Worm (Caenorhabditis elegans) whole organism, L1 larva: Measurements from ENCODE around the gene R03G8.3.

ENCODE experiments used
- C34B4.2 ChIP-seq: sonication (generic microtip); optimal IDR thresholded peaks from 2 replicates; lab custom pipeline; 2017; ENCODE audit warnings: mild to moderate bottlenecking, missing genetic modification characterization, missing compliant biosample characterization
- aha-1 ChIP-seq: fragments of 150-350 bp; optimal IDR thresholded peaks from 2 replicates; lab custom pipeline; 2014; ENCODE audit warnings: missing biosample characterization, missing genetic modification characterization
- ama-1 ChIP-seq: fragments of 150-350 bp; optimal IDR thresholded peaks from 2 replicates; lab custom pipeline; 2014
- blmp-1 ChIP-seq: fragments of 150-350 bp; optimal IDR thresholded peaks from 2 replicates; lab custom pipeline; 2014; ENCODE audit warnings: missing biosample characterization, missing genetic modification characterization
- ceh-8 ChIP-seq: fragments of 200-800 bp; sonication (Bioruptor generic); optimal IDR thresholded peaks from 2 replicates; lab custom pipeline; 2018; ENCODE audit warnings: mild to moderate bottlenecking, missing genetic modification characterization, moderate library complexity, missing compliant biosample characterization
- ceh-90 ChIP-seq: sonication (generic microtip); optimal IDR thresholded peaks from 2 replicates; lab custom pipeline; 2016; ENCODE audit warnings: missing genetic modification characterization, missing compliant biosample characterization
- ces-1 ChIP-seq: fragments of 150-350 bp; optimal IDR thresholded peaks from 2 replicates; lab custom pipeline; 2014; ENCODE audit warnings: missing biosample characterization, missing genetic modification reagents, missing genetic modification characterization
- efl-1 ChIP-seq, 4 experiments: fragments of 150-350 bp; optimal IDR thresholded peaks in 3 of 4; peaks in 1 of 4; 1 replicate in 1 of 4; 2 replicates in 3 of 4; lab custom pipeline; 2014; ENCODE audit warnings: missing biosample characterization in 2 of 4, missing genetic modification characterization in 2 of 4, missing genetic modification reagents in 2 of 4
- elt-2 ChIP-seq: sonication (generic microtip); optimal IDR thresholded peaks from 2 replicates; lab custom pipeline; 2016; ENCODE audit warnings: missing genetic modification characterization, mild to moderate bottlenecking, inconsistent platforms, missing compliant biosample characterization, missing genetic modification reagents
- ets-5 ChIP-seq: fragments of 200-800 bp; sonication (Bioruptor generic); IDR thresholded peaks from 2 replicates; pipeline ENCODE4 v1.3.6; 2022; ENCODE audit warnings: missing genetic modification characterization, missing compliant biosample characterization
- fkh-4 ChIP-seq: sonication (generic microtip); optimal IDR thresholded peaks from 2 replicates; lab custom pipeline; 2016; ENCODE audit warnings: missing compliant biosample characterization, missing genetic modification characterization, borderline replicate concordance
- fos-1 ChIP-seq: fragments of 150-350 bp; optimal IDR thresholded peaks from 2 replicates; lab custom pipeline; 2014; ENCODE audit warnings: missing biosample characterization, missing genetic modification characterization
- hlh-17 ChIP-seq: fragments of 200-800 bp; sonication (Bioruptor generic); optimal IDR thresholded peaks from 2 replicates; lab custom pipeline; 2018; ENCODE audit warnings: missing genetic modification characterization, mild to moderate bottlenecking, missing compliant biosample characterization, moderate library complexity, borderline replicate concordance
- isw-1 ChIP-seq: fragments of 200-800 bp; sonication (Bioruptor generic); IDR thresholded peaks from 2 replicates; pipeline ENCODE4 v1.3.6; 2022; ENCODE audit warnings: missing genetic modification characterization, missing compliant biosample characterization
- jun-1 ChIP-seq: fragments of 150-350 bp; optimal IDR thresholded peaks from 2 replicates; lab custom pipeline; 2014; ENCODE audit warnings: missing biosample characterization, missing genetic modification reagents, missing genetic modification characterization
- lin-35 ChIP-seq, 2 experiments: fragments of 150-350 bp; optimal IDR thresholded peaks; 2 replicates each; lab custom pipeline; 2014; ENCODE audit warnings: missing biosample characterization in 2 of 2, missing genetic modification characterization in 2 of 2, missing genetic modification reagents in 2 of 2
- lin-39 ChIP-seq: fragments of 150-350 bp; optimal IDR thresholded peaks from 2 replicates; lab custom pipeline; 2014; ENCODE audit warnings: missing biosample characterization, missing genetic modification reagents, missing genetic modification characterization
- lir-3 ChIP-seq: sonication (generic microtip); optimal IDR thresholded peaks from 2 replicates; lab custom pipeline; 2016; ENCODE audit warnings: mild to moderate bottlenecking, missing genetic modification characterization, moderate library complexity, missing compliant biosample characterization; ENCODE audit not compliant: poor library complexity
- lsy-2 ChIP-seq, 2 experiments: fragments of 150-350 bp; optimal IDR thresholded peaks; 2 replicates each; lab custom pipeline; 2014; ENCODE audit warnings: missing biosample characterization in 2 of 2, missing genetic modification characterization in 2 of 2
- mdl-1 ChIP-seq, 2 experiments: fragments of 150-350 bp; optimal IDR thresholded peaks; 2 replicates each; lab custom pipeline; 2014 to 2017; ENCODE audit warnings: missing biosample characterization in 2 of 2, missing genetic modification characterization in 2 of 2, inconsistent platforms in 1 of 2
- nhr-11 ChIP-seq: fragments of 150-350 bp; optimal IDR thresholded peaks from 2 replicates; lab custom pipeline; 2014; ENCODE audit warnings: missing biosample characterization, missing genetic modification characterization
- nhr-237 ChIP-seq: fragments of 150-350 bp; optimal IDR thresholded peaks from 2 replicates; lab custom pipeline; 2014; ENCODE audit warnings: missing biosample characterization, missing genetic modification characterization
- nhr-28 ChIP-seq: fragments of 150-350 bp; optimal IDR thresholded peaks from 2 replicates; lab custom pipeline; 2014; ENCODE audit warnings: missing biosample characterization, missing genetic modification characterization
- nhr-47 ChIP-seq: sonication (generic microtip); optimal IDR thresholded peaks from 2 replicates; lab custom pipeline; 2016; ENCODE audit warnings: mild to moderate bottlenecking, missing genetic modification characterization, moderate library complexity, missing compliant biosample characterization
- nhr-71 ChIP-seq: sonication (generic microtip); optimal IDR thresholded peaks from 2 replicates; lab custom pipeline; 2016; ENCODE audit warnings: mild to moderate bottlenecking, missing genetic modification characterization, moderate library complexity, missing compliant biosample characterization
- nhr-76 ChIP-seq: sonication (generic microtip); optimal IDR thresholded peaks from 2 replicates; lab custom pipeline; 2017; ENCODE audit warnings: missing biosample characterization, missing genetic modification characterization
- nhr-77 ChIP-seq: fragments of 150-350 bp; optimal IDR thresholded peaks from 2 replicates; lab custom pipeline; 2014; ENCODE audit warnings: missing biosample characterization, missing genetic modification characterization
- pag-3 ChIP-seq: sonication (generic microtip); optimal IDR thresholded peaks from 2 replicates; lab custom pipeline; 2017; ENCODE audit warnings: missing genetic modification characterization, mild to moderate bottlenecking, missing compliant biosample characterization, antibody characterized with exemption, borderline replicate concordance; ENCODE audit not compliant: insufficient read depth
- pqm-1 ChIP-seq: sonication (generic microtip); optimal IDR thresholded peaks from 3 replicates; lab custom pipeline; 2017; ENCODE audit warnings: missing biosample characterization, missing genetic modification characterization
- rnt-1 ChIP-seq: sonication (generic microtip); optimal IDR thresholded peaks from 2 replicates; lab custom pipeline; 2016; ENCODE audit warnings: mild to moderate bottlenecking, missing genetic modification characterization, moderate library complexity, missing compliant biosample characterization
- snpc-4 ChIP-seq: fragments of 150-350 bp; optimal IDR thresholded peaks from 2 replicates; lab custom pipeline; 2014; ENCODE audit warnings: missing biosample characterization, missing genetic modification characterization
- swsn-7 ChIP-seq: sonication (generic microtip); optimal IDR thresholded peaks from 2 replicates; lab custom pipeline; 2016; ENCODE audit warnings: missing genetic modification characterization, missing compliant biosample characterization
- unc-130 ChIP-seq: fragments of 150-350 bp; optimal IDR thresholded peaks from 2 replicates; lab custom pipeline; 2017; ENCODE audit warnings: missing biosample characterization, missing genetic modification characterization, inconsistent platforms
- unc-98 ChIP-seq: fragments of 200-800 bp; sonication (Bioruptor generic); IDR thresholded peaks from 2 replicates; pipeline ENCODE4 v1.3.6; 2022; ENCODE audit warnings: missing genetic modification characterization, missing compliant biosample characterization
- vab-15 ChIP-seq: sonication (generic microtip); optimal IDR thresholded peaks from 2 replicates; lab custom pipeline; 2017; ENCODE audit warnings: missing genotype, mild to moderate bottlenecking, missing genetic modification characterization, missing compliant biosample characterization
- xbp-1 ChIP-seq: sonication (generic microtip); optimal IDR thresholded peaks from 2 replicates; lab custom pipeline; 2016; ENCODE audit warnings: missing genetic modification characterization, missing compliant biosample characterization
- zag-1 ChIP-seq: fragments of 150-350 bp; optimal IDR thresholded peaks from 2 replicates; lab custom pipeline; 2014; ENCODE audit warnings: missing biosample characterization, missing genetic modification characterization
- ztf-11 ChIP-seq, 2 experiments: sonication (generic microtip); optimal IDR thresholded peaks; 2 replicates each; lab custom pipeline; 2016 to 2017; ENCODE audit warnings: missing genetic modification characterization in 2 of 2, missing biosample characterization in 1 of 2, missing compliant biosample characterization in 1 of 2

R03G8.3 gene

ce11 chrX:13071120-13071519 is 19.6 kb upstream of the R03G8.3 start, which contains the start of gene cpx-2:
Gene cpx-2 (minus strand): TSS chrX:13071220.
- TF ChIP-seq ceh-90 (no peak), ceh-8 (GFP tag; lab: Kevin White, UChicago) (no peak), jun-1 (tag; lab: Kevin White, UChicago) (no peak), nhr-47 (tag; lab: Kevin White, UChicago) (no peak), lin-39 (tag; lab: Kevin White, UChicago) (no peak), aha-1 (no peak), ztf-11 (tag; optimal IDR thresholded peaks at IDR 0.05; lab: Kevin White, UChicago) (no peak), ets-5 (GFP tag; lab: Robert Waterston, UW) (no peak)

ce11 chrX:13074373-13074772 is 16.4 kb upstream of the R03G8.3 start, which contains the start of gene ceh-28:
Gene ceh-28 (plus strand): TSS chrX:13074673.
- TF ChIP-seq zag-1 (tag; lab: Kevin White, UChicago) = no peak
- no peak for TF ChIP-seq fos-1 (tag; lab: Kevin White, UChicago)
- TF ChIP-seq efl-1 (optimal IDR thresholded peaks at IDR 0.05; lab: Kevin White, UChicago) = no peak
- no peak for TF ChIP-seq efl-1 (GFP tag; optimal IDR thresholded peaks at IDR 0.05 in 1 of 2; lab: Kevin White, UChicago)
- no peak for TF ChIP-seq nhr-71 (tag; lab: Kevin White, UChicago)
- TF ChIP-seq xbp-1 (tag; lab: Kevin White, UChicago) = no peak
- TF ChIP-seq lin-35 (GFP tag; optimal IDR thresholded peaks at IDR 0.05; lab: Kevin White, UChicago) = no peak
- TF ChIP-seq lir-3 = no peak
- no peak for TF ChIP-seq unc-98
- no peak for TF ChIP-seq elt-2 (tag; lab: Kevin White, UChicago)
- no peak for TF ChIP-seq nhr-28
- TF ChIP-seq blmp-1 (tag; lab: Kevin White, UChicago) = no peak
- no peak for TF ChIP-seq ets-5 (GFP tag; lab: Robert Waterston, UW)
- TF ChIP-seq vab-15 (tag; lab: Kevin White, UChicago) = no peak
- TF ChIP-seq ztf-11 (tag; optimal IDR thresholded peaks at IDR 0.05; lab: Kevin White, UChicago) = no peak
- TF ChIP-seq lsy-2 (tag; optimal IDR thresholded peaks at IDR 0.05; lab: Kevin White, UChicago) = no peak
- TF ChIP-seq nhr-11 (tag; lab: Kevin White, UChicago) = no peak
- TF ChIP-seq nhr-76 (tag; lab: Kevin White, UChicago) = no peak
- no peak for TF ChIP-seq pqm-1
- no peak for TF ChIP-seq isw-1 (GFP tag; lab: Robert Waterston, UW)
- no peak for TF ChIP-seq snpc-4 (tag; lab: Kevin White, UChicago)

- no peak for TF ChIP-seq mdl-1 (tag; optimal IDR thresholded peaks at IDR 0.05; lab: Kevin White, UChicago)
- no peak for TF ChIP-seq pqm-1
- TF ChIP-seq C34B4.2 (tag; lab: Kevin White, UChicago) = no peak
- no peak for TF ChIP-seq rnt-1
- no peak for TF ChIP-seq lir-3
- TF ChIP-seq unc-98 = no peak
- TF ChIP-seq blmp-1 (tag; lab: Kevin White, UChicago) = no peak
- no peak for TF ChIP-seq nhr-237 (tag; lab: Kevin White, UChicago)
- no peak for TF ChIP-seq unc-130
- TF ChIP-seq swsn-7 = no peak
- no peak for TF ChIP-seq ama-1 (lab: Kevin White, UChicago)
- TF ChIP-seq fkh-4 = no peak
- TF ChIP-seq nhr-77 (tag; lab: Kevin White, UChicago) = no peak
- TF ChIP-seq elt-2 (tag; lab: Kevin White, UChicago) = no peak
- no peak for TF ChIP-seq lin-35 (GFP tag; optimal IDR thresholded peaks at IDR 0.05; lab: Kevin White, UChicago)
- no peak for TF ChIP-seq hlh-17 (GFP tag; lab: Kevin White, UChicago)
- no peak for TF ChIP-seq ces-1 (GFP tag; lab: Kevin White, UChicago)
- no peak for TF ChIP-seq pag-3 (tag; lab: Kevin White, UChicago)
- TF ChIP-seq nhr-71 (tag; lab: Kevin White, UChicago) = no peak
- no peak for TF ChIP-seq lin-39 (tag; lab: Kevin White, UChicago)
These were observed 12.9 kb upstream of the R03G8.3 start, which contains the start of gene K03A11.4 for ce11 chrX:13077872-13078271. Gene K03A11.4 (plus strand): TSS chrX:13078172.
